Fruit fly (Drosophila melanogaster): Measurements from ENCODE around the gene Obp99b.

The Obp99b gene

DNA sequence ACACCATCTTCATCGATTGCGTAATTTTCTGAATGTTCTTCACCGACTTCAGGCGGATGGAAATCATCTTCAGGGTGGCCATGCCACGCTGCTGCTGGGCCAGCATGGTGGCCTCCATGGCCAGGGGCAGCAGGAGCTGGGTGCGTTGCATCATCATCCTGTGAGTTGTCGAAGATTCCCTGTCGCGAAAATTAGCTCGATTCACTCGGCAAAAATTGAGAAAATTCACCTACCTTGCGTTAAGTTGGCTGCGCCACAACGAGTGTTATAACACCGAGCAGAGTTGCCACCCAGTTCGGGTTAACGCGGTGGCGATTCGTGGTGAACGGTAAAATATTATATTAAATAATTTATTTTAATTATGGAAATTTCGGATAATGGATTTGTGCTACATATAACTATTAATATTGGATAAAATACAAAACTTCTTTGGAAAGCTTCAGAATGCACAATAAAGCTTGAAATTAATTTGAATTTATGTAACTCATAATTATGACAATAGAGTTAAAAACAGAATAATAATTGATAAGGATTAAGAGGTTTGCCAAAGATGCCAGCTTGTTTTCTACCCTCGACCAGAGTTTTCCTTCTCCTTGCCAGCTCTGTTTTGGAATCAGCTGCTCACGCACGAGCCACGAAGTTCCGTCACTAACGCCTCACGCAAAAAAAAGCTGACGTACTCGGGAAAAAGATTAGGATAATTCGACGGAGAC, 32.1 kb upstream of the Obp99b start, which contains the start of the genes ATPsyngamma and yata:
Gene ATPsyngamma, minus strand, starts transcription at position 573 of the 713 bp plus-strand sequence.
Gene yata, plus strand, starts transcription at position 629 of the 713 bp plus-strand sequence.
- TF ChIP-seq noc (tag; optimal IDR thresholded peaks at IDR 0.05), result no peak

DNA sequence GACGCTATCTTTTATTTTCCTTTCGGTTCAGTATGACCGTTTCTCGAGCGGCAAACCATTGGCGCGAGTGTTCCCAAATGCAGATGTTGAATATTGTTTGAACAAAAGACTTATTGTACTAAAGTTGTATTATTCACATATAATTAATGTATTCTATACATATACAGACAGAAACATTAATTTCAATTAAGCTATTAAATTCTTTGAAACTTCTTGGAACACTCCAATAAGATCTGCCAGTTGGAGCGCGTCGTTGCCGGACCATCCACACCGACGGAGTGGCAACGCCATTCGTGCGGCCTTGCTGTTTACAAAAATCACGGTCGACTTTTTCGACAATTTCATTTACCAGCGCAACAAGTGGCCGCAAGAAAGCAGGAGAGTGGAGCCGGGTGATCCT, 28.4 kb upstream of the Obp99b start, which contains the start of the genes Wdr24 and IntS11:
Gene Wdr24, minus strand, starts transcription at position 37 of the 400 bp plus-strand sequence.
Gene IntS11, plus strand, starts transcription at position 282 of the 400 bp plus-strand sequence.
- peak; percentile 88 for TF ChIP-seq noc (tag; optimal IDR thresholded peaks at IDR 0.05)

dm6 chr3R:29740078-29740477, 23.4 kb upstream of the Obp99b start:
- TF ChIP-seq noc (tag; optimal IDR thresholded peaks at IDR 0.05), result no peak

dm6 chr3R:29737891-29738290, 21.2 kb upstream of the Obp99b start, which contains the start of gene Gnpnat:
Gene Gnpnat (plus strand): TSS chr3R:29738275.
- TF ChIP-seq noc (tag; optimal IDR thresholded peaks at IDR 0.05), result peak; percentile 70

- TF ChIP-seq noc (tag; optimal IDR thresholded peaks at IDR 0.05), result peak; percentile 98
These were observed 20.0 kb upstream of the Obp99b start, which contains the start of the genes CG7601 and CIA30 for dm6 chr3R:29736678-29737093. Gene CG7601 (minus strand): TSS chr3R:29736745. Gene CIA30 (plus strand): TSS chr3R:29736965.

dm6 chr3R:29726277-29726676, 9.6 kb upstream of the Obp99b start:
- TF ChIP-seq noc (tag; optimal IDR thresholded peaks at IDR 0.05), result no peak

DNA sequence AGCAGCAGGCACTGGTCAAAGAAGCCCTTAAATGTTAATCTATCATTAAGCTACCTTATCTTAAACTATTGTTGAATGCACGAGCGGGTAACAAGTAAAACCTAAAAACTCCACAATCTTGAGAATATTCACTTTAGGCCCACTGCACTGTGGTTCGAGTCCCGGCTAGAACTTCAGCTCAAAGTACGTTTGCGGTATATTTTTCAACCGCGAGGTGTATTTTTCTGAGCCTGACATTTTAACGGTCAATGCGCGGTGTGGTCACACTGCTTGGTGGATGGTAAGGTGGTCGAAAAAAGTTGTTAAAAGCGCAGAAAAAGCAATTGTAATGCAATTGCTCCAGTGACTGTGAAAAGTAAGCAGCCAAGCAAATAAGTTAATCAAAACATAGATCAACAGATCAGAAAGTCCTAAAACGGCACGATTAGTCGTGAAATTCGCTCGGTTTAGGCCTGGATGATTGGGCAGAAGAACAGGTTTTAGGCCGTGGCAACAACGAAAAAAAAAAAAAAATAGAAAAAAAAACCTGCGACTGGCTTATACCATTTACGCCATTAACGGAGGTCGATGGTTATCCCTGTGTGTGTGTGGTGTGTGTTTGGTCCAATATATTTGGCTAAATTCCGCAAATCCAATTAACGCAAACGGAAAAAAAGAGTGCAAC, 9.0 kb upstream of the Obp99b start, which contains the start of gene Kul:
Gene Kul, plus strand, starts transcription at position 254 of the 664 bp plus-strand sequence.
- TF ChIP-seq noc (tag; optimal IDR thresholded peaks at IDR 0.05), result no peak

DNA sequence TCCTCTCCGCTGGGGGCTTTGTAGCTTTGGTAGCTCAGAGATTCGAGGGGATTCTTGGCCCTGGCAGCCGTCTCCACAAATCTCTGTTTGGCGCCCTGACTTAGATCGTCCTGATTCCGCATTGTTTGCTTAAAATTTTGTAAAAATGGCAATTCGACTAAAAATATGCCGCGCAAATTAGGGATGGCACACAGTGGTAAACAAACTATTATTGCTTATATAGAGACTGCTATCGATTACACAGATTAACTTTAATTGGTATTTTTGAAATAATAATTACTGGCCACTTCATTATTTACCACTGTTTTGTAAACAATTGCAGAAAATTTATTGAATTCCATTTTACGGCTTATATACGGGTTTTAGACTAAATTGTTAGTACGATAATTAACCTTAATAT, 8.0 kb upstream of the Obp99b start, which contains the start of the genes Naa40 and CG18731:
Gene Naa40, minus strand, starts transcription at position 206 of the 400 bp plus-strand sequence.
Gene CG18731, plus strand, starts transcription at position 283 of the 400 bp plus-strand sequence.
- no peak for TF ChIP-seq noc (tag; optimal IDR thresholded peaks at IDR 0.05)

DNA sequence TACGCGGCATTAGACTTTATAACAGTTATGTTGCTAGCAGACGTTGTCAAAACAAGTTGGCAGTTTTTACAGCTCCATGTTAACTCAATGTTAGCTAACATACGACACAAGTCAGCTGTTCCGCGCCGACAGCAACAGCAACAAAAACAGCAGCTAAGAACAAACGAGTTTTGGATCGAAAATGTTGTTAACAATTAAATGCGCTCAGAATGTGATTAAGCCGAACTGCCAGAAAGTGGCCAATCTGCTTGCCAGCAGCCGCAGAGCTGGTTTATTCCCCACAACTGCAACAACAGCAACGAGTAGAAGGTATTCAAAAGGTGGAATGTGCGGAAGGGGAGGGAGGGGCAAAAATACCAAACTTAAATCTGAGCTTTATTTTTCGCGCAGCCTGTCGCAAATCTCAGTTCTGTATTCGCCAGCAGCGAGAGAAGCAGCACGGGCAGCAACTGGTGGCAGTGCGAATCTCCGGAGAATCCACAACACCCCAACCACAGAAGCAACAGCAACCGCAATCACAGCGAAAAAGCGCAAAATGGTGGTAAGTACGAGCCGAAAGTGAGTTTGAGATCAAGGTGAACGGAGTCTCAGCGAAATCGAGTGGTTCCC, 6.5 kb upstream of the Obp99b start, which contains the start of gene Pcd:
Gene Pcd, plus strand, starts transcription at position 116 of the 609 bp plus-strand sequence.
- TF ChIP-seq noc (tag; optimal IDR thresholded peaks at IDR 0.05), result no peak

- no peak for TF ChIP-seq noc (tag; optimal IDR thresholded peaks at IDR 0.05)
These were observed 5.5 kb upstream of the Obp99b start, which contains the start of gene CG34296 for dm6 chr3R:29722238-29722637. Gene CG34296 (plus strand): TSS chr3R:29722538.

- no peak for TF ChIP-seq noc (tag; optimal IDR thresholded peaks at IDR 0.05)
These were observed 1.7 kb upstream of the Obp99b start, which contains the start of gene CG15506 for dm6 chr3R:29718363-29718762. Gene CG15506 (plus strand): TSS chr3R:29718663.

DNA sequence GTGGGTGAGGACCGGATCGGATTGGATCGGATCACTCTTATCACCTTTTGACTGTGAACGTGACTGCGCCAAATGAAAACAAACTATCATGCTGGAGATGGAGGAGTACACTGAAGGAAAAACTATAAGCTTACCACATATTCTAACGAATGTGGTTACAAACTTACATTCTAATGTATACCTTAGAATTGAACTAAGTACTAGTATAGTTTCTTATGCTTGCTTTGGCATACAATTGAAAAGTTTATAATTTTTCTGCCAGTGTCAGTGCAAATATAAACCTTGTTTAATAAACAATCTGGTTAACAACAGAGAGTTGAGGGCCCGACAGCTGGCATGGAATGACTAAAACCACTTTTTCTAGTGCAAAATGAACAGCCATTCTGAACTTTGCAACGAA, 823 bp upstream of the Obp99b start:
- TF ChIP-seq noc (tag; optimal IDR thresholded peaks at IDR 0.05), result no peak

dm6 chr3R:29716043-29716781, 484 bp downstream of the Obp99b start:
- TF ChIP-seq noc (tag; optimal IDR thresholded peaks at IDR 0.05), result no peak

DNA sequence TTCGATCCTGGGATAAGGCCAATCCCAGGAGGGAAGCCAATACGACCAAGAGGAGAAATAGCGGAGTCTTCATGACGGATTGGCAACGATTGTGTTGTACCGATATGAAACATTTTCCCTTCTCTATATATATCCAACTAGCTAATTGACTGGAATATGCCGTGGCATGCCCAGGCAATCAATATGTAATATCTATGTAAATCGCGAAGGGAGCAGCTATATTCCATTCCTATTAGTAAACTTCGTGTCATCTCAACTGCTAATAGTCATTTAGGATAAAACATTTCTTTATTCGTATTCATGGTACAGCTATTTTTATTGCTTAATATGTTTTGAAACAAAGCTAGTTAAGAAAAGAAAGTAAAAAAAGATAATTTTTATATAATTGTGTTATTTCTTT, 1.4 kb downstream of the Obp99b start, which contains the start of gene Dup99B:
Gene Dup99B, minus strand, starts transcription at position 101 of the 400 bp plus-strand sequence.
- TF ChIP-seq noc (tag; optimal IDR thresholded peaks at IDR 0.05), result no peak

DNA sequence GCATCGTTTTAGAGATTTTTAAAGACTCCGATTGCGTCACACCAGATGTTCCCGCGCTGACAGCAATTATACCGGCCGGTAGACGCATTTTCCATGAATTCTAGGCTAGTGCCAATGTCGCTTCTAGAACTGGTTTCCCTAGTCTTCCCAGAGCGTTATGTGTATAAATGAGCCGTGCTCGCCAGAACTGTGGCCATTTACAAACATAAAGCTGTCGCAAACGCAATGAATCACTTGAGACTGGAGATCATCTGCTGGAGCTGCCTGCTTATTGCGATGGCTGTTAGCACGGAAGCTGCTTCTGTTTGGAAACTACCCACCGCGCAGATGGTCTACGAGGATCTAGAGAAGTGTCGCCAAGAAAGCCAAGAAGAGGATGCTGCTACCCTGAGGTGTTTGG, 2.4 kb downstream of the Obp99b start, which contains the start of gene Obp99d:
Gene Obp99d, plus strand, starts transcription at position 192 of the 400 bp plus-strand sequence.
- no peak for TF ChIP-seq noc (tag; optimal IDR thresholded peaks at IDR 0.05)

Measured in whole organism, larva.